Worm (Caenorhabditis elegans): ENCODE results near the gene Y45G5AM.3.

- TF ChIP-seq elt-3 (tag; optimal IDR thresholded peaks at IDR 0.05): no peak
- no peak for TF ChIP-seq pqm-1 (tag; optimal IDR thresholded peaks at IDR 0.05)
- TF ChIP-seq lin-15B (tag; optimal IDR thresholded peaks at IDR 0.05): no peak
- no peak for TF ChIP-seq skn-1 (tag; optimal IDR thresholded peaks at IDR 0.05)
- TF ChIP-seq ztf-4 (tag; optimal IDR thresholded peaks at IDR 0.05): no peak
- no peak for TF ChIP-seq zag-1 (tag; optimal IDR thresholded peaks at IDR 0.05)
- TF ChIP-seq nhr-43 (tag; optimal IDR thresholded peaks at IDR 0.05; ENCODE audit: poor library complexity, severe bottlenecking): no peak
Measured at ce11 chrV:4160086-4160485, 4.3 kb upstream of the Y45G5AM.3 start, which contains the start of gene Y45G5AM.5.

All from whole organism, L3 larva.